Fruit fly (Drosophila melanogaster) Kc167 (cell line): Measurements from ENCODE around the gene Cyp4d21.

ENCODE experiments used
- Sin3A ChIP-seq: fragments of >200 bp; optimal IDR thresholded peaks from 2 replicates; lab custom pipeline; 2018; ENCODE audit warnings: missing external identifiers
- h ChIP-seq: fragments of >200 bp; optimal IDR thresholded peaks from 3 replicates; lab custom pipeline; 2018; ENCODE audit warnings: missing external identifiers
- insv ChIP-seq: fragments of >200 bp; optimal IDR thresholded peaks from 3 replicates; lab custom pipeline; 2018; ENCODE audit warnings: missing external identifiers
- psq ChIP-seq: fragments of >200 bp; optimal IDR thresholded peaks from 2 replicates; lab custom pipeline; 2017; ENCODE audit warnings: missing external identifiers
- ttk ChIP-seq: sonication (Bioruptor generic); optimal IDR thresholded peaks from 2 replicates; lab custom pipeline; 2017; ENCODE audit warnings: missing external identifiers

DNA sequence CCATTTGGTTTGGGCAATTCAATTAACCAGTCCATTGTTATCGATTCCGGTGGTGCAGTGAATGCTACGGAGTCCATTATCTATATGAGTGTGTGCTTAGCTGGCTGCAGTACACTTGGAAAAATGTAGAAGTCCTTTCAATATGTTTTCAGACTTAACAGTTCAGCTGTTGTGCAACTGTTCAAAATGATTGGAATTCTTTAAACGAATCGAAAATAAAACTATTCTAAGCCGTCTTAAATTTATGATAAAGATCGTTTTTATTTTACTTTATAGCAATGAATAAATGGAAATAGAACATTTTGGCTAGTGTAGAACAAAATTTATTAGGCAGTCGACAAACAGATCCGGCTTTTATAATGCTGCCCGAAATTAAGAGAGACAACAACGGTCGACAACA lies 11.4 kb downstream of the Cyp4d21 start:
- TF ChIP-seq Sin3A (lab: Kevin White, UChicago) (no peak), ttk (lab: Kevin White, UChicago) (no peak), h (lab: Kevin White, UChicago) (no peak), psq (lab: Kevin White, UChicago) (no peak), insv (lab: Kevin White, UChicago) (no peak)
